Fruit fly (Drosophila melanogaster) whole organism, embryonic: Measurements from ENCODE around the gene Sap30.

Experiments
- Bgb ChIP-seq: fragments of 200-800 bp; sonication (Bioruptor generic); IDR thresholded peaks from 2 replicates; pipeline ENCODE4 v1.3.6; 2022; ENCODE audit warnings: missing biosample characterization, missing genetic modification characterization; ENCODE audit not compliant: partially characterized antibody
- BtbVII ChIP-seq: fragments of 200-800 bp; sonication (Bioruptor generic); optimal IDR thresholded peaks from 3 replicates; lab custom pipeline; 2017; ENCODE audit warnings: missing biosample characterization, mild to moderate bottlenecking, missing genetic modification characterization
- CG10565 ChIP-seq: fragments of 200-800 bp; sonication (Bioruptor generic); optimal IDR thresholded peaks from 3 replicates; lab custom pipeline; 2016; ENCODE audit warnings: missing biosample characterization, mild to moderate bottlenecking, missing genetic modification characterization
- CG11247 ChIP-seq: fragments of 200-800 bp; sonication (Bioruptor generic); IDR thresholded peaks from 2 replicates; pipeline ENCODE4 v1.3.6; 2022; ENCODE audit warnings: missing biosample characterization, missing genetic modification characterization
- CG11398 ChIP-seq: fragments of 200-800 bp; sonication (Bioruptor generic); optimal IDR thresholded peaks from 2 replicates; lab custom pipeline; 2016; ENCODE audit warnings: missing biosample characterization, missing genetic modification characterization
- CG12744 ChIP-seq: fragments of 200-800 bp; sonication (Bioruptor generic); optimal IDR thresholded peaks from 2 replicates; lab custom pipeline; 2016; ENCODE audit warnings: missing biosample characterization, missing genetic modification characterization
- CG14014 ChIP-seq: fragments of 200-800 bp; sonication (Bioruptor generic); IDR thresholded peaks from 2 replicates; pipeline ENCODE4 v1.3.6; 2022; ENCODE audit warnings: missing biosample characterization, missing genetic modification characterization
- CG14965 ChIP-seq: fragments of 200-800 bp; sonication (Bioruptor generic); optimal IDR thresholded peaks from 2 replicates; lab custom pipeline; 2016; ENCODE audit warnings: missing biosample characterization, missing genetic modification characterization, borderline replicate concordance
- CG16863 ChIP-seq: fragments of 200-800 bp; sonication (Bioruptor generic); optimal IDR thresholded peaks from 3 replicates; lab custom pipeline; 2016; ENCODE audit warnings: missing biosample characterization, missing genetic modification characterization
- CG3281 ChIP-seq: fragments of 200-800 bp; sonication (Bioruptor generic); optimal IDR thresholded peaks from 3 replicates; lab custom pipeline; 2017; ENCODE audit warnings: missing biosample characterization, mild to moderate bottlenecking, missing genetic modification characterization
- CG3407 ChIP-seq: fragments of 200-800 bp; sonication (Bioruptor generic); optimal IDR thresholded peaks from 2 replicates; lab custom pipeline; 2018; ENCODE audit warnings: missing biosample characterization, mild to moderate bottlenecking, missing genetic modification characterization
- CG3838 ChIP-seq: fragments of 200-800 bp; sonication (Bioruptor generic); optimal IDR thresholded peaks from 3 replicates; lab custom pipeline; 2016; ENCODE audit warnings: missing biosample characterization, missing genetic modification characterization
- CG4617 ChIP-seq: fragments of 200-800 bp; sonication (Bioruptor generic); optimal IDR thresholded peaks from 3 replicates; lab custom pipeline; 2016; ENCODE audit warnings: missing biosample characterization, missing genetic modification characterization, borderline replicate concordance
- CG6272 ChIP-seq: fragments of 200-800 bp; sonication (Bioruptor generic); IDR thresholded peaks from 2 replicates; pipeline ENCODE4 v1.3.6; 2022; ENCODE audit warnings: missing biosample characterization, missing genetic modification characterization
- CG6683 ChIP-seq: fragments of 200-800 bp; sonication (Bioruptor generic); optimal IDR thresholded peaks from 2 replicates; lab custom pipeline; 2017; ENCODE audit warnings: missing biosample characterization, mild to moderate bottlenecking, missing genetic modification characterization, missing genetic modification reagents
- CG9797 ChIP-seq: fragments of 200-800 bp; sonication (Bioruptor generic); optimal IDR thresholded peaks from 3 replicates; lab custom pipeline; 2018; ENCODE audit warnings: missing biosample characterization, mild to moderate bottlenecking, missing genetic modification characterization
- CHES-1-like ChIP-seq: fragments of 200-800 bp; sonication (Bioruptor generic); optimal IDR thresholded peaks from 2 replicates; lab custom pipeline; 2016; ENCODE audit warnings: missing biosample characterization, missing genetic modification characterization
- CrebB ChIP-seq: fragments of 200-800 bp; sonication (Bioruptor generic); optimal IDR thresholded peaks from 3 replicates; lab custom pipeline; 2018; ENCODE audit warnings: missing biosample characterization, mild to moderate bottlenecking, missing genetic modification characterization
- H2.0 ChIP-seq: fragments of 200-800 bp; sonication (Bioruptor generic); IDR thresholded peaks from 2 replicates; pipeline ENCODE4 v1.3.6; 2022; ENCODE audit warnings: missing biosample characterization, missing genetic modification characterization
- HHEX ChIP-seq: fragments of 200-800 bp; sonication (Bioruptor generic); optimal IDR thresholded peaks from 3 replicates; lab custom pipeline; 2017; ENCODE audit warnings: missing biosample characterization, mild to moderate bottlenecking, missing genetic modification characterization, missing genetic modification reagents
- Hr3 ChIP-seq: fragments of 200-800 bp; sonication (Bioruptor generic); optimal IDR thresholded peaks from 3 replicates; lab custom pipeline; 2016; ENCODE audit warnings: missing biosample characterization, missing genetic modification characterization
- Hr39 ChIP-seq: fragments of >200 bp; optimal IDR thresholded peaks from 2 replicates; lab custom pipeline; 2017
- Lim3 ChIP-seq: fragments of 200-800 bp; sonication (Bioruptor generic); IDR thresholded peaks from 2 replicates; pipeline ENCODE4 v1.3.6; 2022; ENCODE audit warnings: missing biosample characterization, missing genetic modification characterization
- NC2β ChIP-seq: fragments of 200-800 bp; sonication (Bioruptor generic); optimal IDR thresholded peaks from 2 replicates; lab custom pipeline; 2016; ENCODE audit warnings: missing biosample characterization, missing genetic modification characterization
- NK7.1 ChIP-seq: fragments of 200-800 bp; sonication (Bioruptor generic); optimal IDR thresholded peaks from 3 replicates; lab custom pipeline; 2016; ENCODE audit warnings: missing biosample characterization, missing genetic modification characterization
- Neu2 ChIP-seq: fragments of 200-800 bp; sonication (Bioruptor generic); optimal IDR thresholded peaks from 3 replicates; lab custom pipeline; 2016; ENCODE audit warnings: missing biosample characterization, missing genetic modification characterization, borderline replicate concordance
- Nf-YA ChIP-seq: fragments of 200-800 bp; sonication (Bioruptor generic); IDR thresholded peaks from 2 replicates; pipeline ENCODE4 v1.3.6; 2022; ENCODE audit warnings: missing biosample characterization, missing genetic modification characterization
- PHDP ChIP-seq: fragments of 200-800 bp; sonication (Bioruptor generic); optimal IDR thresholded peaks from 3 replicates; lab custom pipeline; 2018; ENCODE audit warnings: missing biosample characterization, mild to moderate bottlenecking, missing genetic modification characterization, moderate library complexity
- Rfx ChIP-seq: fragments of 200-800 bp; sonication (Bioruptor generic); IDR thresholded peaks from 2 replicates; pipeline ENCODE4 v1.3.6; 2022; ENCODE audit warnings: missing biosample characterization, missing genetic modification characterization
- Six4 ChIP-seq: fragments of 200-800 bp; sonication (Bioruptor generic); optimal IDR thresholded peaks from 2 replicates; lab custom pipeline; 2016; ENCODE audit warnings: missing biosample characterization, missing genetic modification characterization
- Sry-δ ChIP-seq: fragments of 200-800 bp; sonication (Bioruptor generic); optimal IDR thresholded peaks from 2 replicates; lab custom pipeline; 2016; ENCODE audit warnings: missing biosample characterization, missing genetic modification characterization
- Taf1 ChIP-seq: fragments of 200-800 bp; sonication (Bioruptor generic); IDR thresholded peaks from 2 replicates; pipeline ENCODE4 v1.3.6; 2022; ENCODE audit warnings: missing biosample characterization, missing genetic modification characterization
- crp ChIP-seq, 2 experiments: fragments of 200-800 bp; sonication (Bioruptor generic); optimal IDR thresholded peaks; 2 replicates in 1 of 2; 3 replicates in 1 of 2; lab custom pipeline; 2017; ENCODE audit warnings: missing biosample characterization in 2 of 2, missing genetic modification characterization in 2 of 2, mild to moderate bottlenecking in 1 of 2, moderate library complexity in 1 of 2
- cwo ChIP-seq: fragments of 200-800 bp; sonication (Bioruptor generic); optimal IDR thresholded peaks from 3 replicates; lab custom pipeline; 2017; ENCODE audit warnings: missing biosample characterization, missing genetic modification characterization, mild to moderate bottlenecking, moderate library complexity, missing genetic modification reagents
- exex ChIP-seq: fragments of 200-800 bp; sonication (Bioruptor generic); optimal IDR thresholded peaks from 4 replicates; lab custom pipeline; 2018; ENCODE audit warnings: missing biosample characterization, mild to moderate bottlenecking, missing genetic modification characterization, moderate library complexity
- ken ChIP-seq: fragments of 200-800 bp; sonication (Bioruptor generic); IDR thresholded peaks from 3 replicates; pipeline ENCODE4 v1.3.6; 2022; ENCODE audit warnings: missing biosample characterization, missing genetic modification characterization
- klu ChIP-seq: fragments of 200-800 bp; sonication (Bioruptor generic); IDR thresholded peaks from 2 replicates; pipeline ENCODE4 v1.3.6; 2022; ENCODE audit warnings: missing biosample characterization, missing genetic modification characterization
- knrl ChIP-seq: fragments of 200-800 bp; sonication (Bioruptor generic); IDR thresholded peaks from 3 replicates; pipeline ENCODE4 v1.3.6; 2022; ENCODE audit warnings: missing biosample characterization, missing genetic modification characterization; ENCODE audit not compliant: partially characterized antibody
- lab ChIP-seq: fragments of 200-800 bp; sonication (Bioruptor generic); optimal IDR thresholded peaks from 3 replicates; lab custom pipeline; 2017; ENCODE audit warnings: missing biosample characterization, missing genetic modification characterization, mild to moderate bottlenecking, moderate library complexity, missing genetic modification reagents
- lbe ChIP-seq: fragments of 200-800 bp; sonication (Bioruptor generic); optimal IDR thresholded peaks from 2 replicates; lab custom pipeline; 2016; ENCODE audit warnings: missing biosample characterization, mild to moderate bottlenecking, missing genetic modification characterization
- luna ChIP-seq: fragments of 200-800 bp; sonication (Bioruptor generic); optimal IDR thresholded peaks from 2 replicates; lab custom pipeline; 2016; ENCODE audit warnings: missing biosample characterization, missing genetic modification characterization
- nerfin-2 ChIP-seq: fragments of 200-800 bp; sonication (Bioruptor generic); IDR thresholded peaks from 2 replicates; pipeline ENCODE4 v1.3.6; 2022; ENCODE audit warnings: missing biosample characterization, missing genetic modification characterization; ENCODE audit not compliant: partially characterized antibody
- pita ChIP-seq: fragments of 200-800 bp; sonication (Bioruptor generic); optimal IDR thresholded peaks from 2 replicates; lab custom pipeline; 2017; ENCODE audit warnings: missing biosample characterization, mild to moderate bottlenecking, missing genetic modification characterization
- rib ChIP-seq: fragments of 200-800 bp; sonication (Bioruptor generic); IDR thresholded peaks from 2 replicates; pipeline ENCODE4 v1.3.6; 2022; ENCODE audit warnings: missing biosample characterization, missing genetic modification characterization
- slbo ChIP-seq: fragments of 200-800 bp; sonication (Bioruptor generic); IDR thresholded peaks from 2 replicates; pipeline ENCODE4 v1.3.6; 2022; ENCODE audit warnings: missing biosample characterization, missing genetic modification characterization
- so ChIP-seq: fragments of 200-800 bp; sonication (Bioruptor generic); IDR thresholded peaks from 3 replicates; pipeline ENCODE4 v1.3.6; 2022; ENCODE audit warnings: missing biosample characterization, missing genetic modification characterization
- sqz ChIP-seq: fragments of 200-800 bp; sonication (Bioruptor generic); optimal IDR thresholded peaks from 3 replicates; lab custom pipeline; 2018; ENCODE audit warnings: missing biosample characterization, mild to moderate bottlenecking, missing genetic modification characterization
- tin ChIP-seq: fragments of 200-800 bp; sonication (Bioruptor generic); optimal IDR thresholded peaks from 3 replicates; lab custom pipeline; 2016; ENCODE audit warnings: missing biosample characterization, missing genetic modification characterization
- tna ChIP-seq: fragments of 200-800 bp; sonication (Bioruptor generic); IDR thresholded peaks from 2 replicates; pipeline ENCODE4 v1.3.6; 2022; ENCODE audit warnings: missing biosample characterization, missing genetic modification characterization; ENCODE audit not compliant: partially characterized antibody
- vvl ChIP-seq: fragments of 200-800 bp; sonication (Bioruptor generic); IDR thresholded peaks from 2 replicates; pipeline ENCODE4 v1.3.6; 2022; ENCODE audit warnings: missing biosample characterization, missing genetic modification characterization
- zen ChIP-seq: fragments of 200-800 bp; sonication (Bioruptor generic); optimal IDR thresholded peaks from 3 replicates; lab custom pipeline; 2018; ENCODE audit warnings: missing biosample characterization, mild to moderate bottlenecking, missing genetic modification characterization, moderate library complexity
- zfh1 ChIP-seq: fragments of 200-800 bp; sonication (Bioruptor generic); IDR thresholded peaks from 3 replicates; pipeline ENCODE4 v1.3.6; 2022; ENCODE audit warnings: missing biosample characterization, missing genetic modification characterization

Gene Sap30

DNA sequence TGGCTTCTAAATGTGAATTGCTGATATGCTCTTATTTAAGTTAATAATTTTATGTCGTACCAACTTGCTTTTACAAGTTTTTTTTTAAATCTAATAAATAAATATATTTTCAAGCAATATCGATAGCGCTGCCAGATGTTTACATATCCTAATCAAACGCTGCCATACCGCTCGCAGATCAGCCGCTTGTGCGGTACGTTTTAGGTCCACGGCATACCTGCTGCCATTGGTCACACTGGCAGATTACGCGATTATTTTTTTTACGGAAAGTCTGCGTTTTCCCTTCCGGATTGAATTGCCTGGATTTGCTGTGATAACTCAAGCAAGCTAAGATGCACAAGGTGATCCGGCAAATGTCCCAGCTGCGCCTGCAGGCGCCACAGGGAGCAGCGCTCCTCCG, 3.3 kb upstream of the Sap30 start, which contains the start of gene mRpL22 (continued):
- TF ChIP-seq CG3407 (GFP tag; lab: Kevin White, UChicago): no peak
- no peak for TF ChIP-seq zen (tag; lab: Kevin White, UChicago)
- no peak for TF ChIP-seq PHDP (tag; lab: Kevin White, UChicago)
- TF ChIP-seq H2.0 (GFP tag; lab: Robert Waterston, UW): no peak
- TF ChIP-seq Bgb (GFP tag; lab: Robert Waterston, UW): peak; percentile 32; the same call in 1 of the 2 replicates
- peak in 1 of 2 experiments; percentile 77 for TF ChIP-seq crp (GFP tag; optimal IDR thresholded peaks at IDR 0.05; lab: Kevin White, UChicago)
- TF ChIP-seq lbe: no peak
- TF ChIP-seq NC2β (GFP tag; lab: Kevin White, UChicago): no peak
- TF ChIP-seq tin (GFP tag; lab: Kevin White, UChicago): no peak
- no peak for TF ChIP-seq zfh1 (GFP tag; lab: Robert Waterston, UW)
- TF ChIP-seq CG14965: no peak
- TF ChIP-seq pita (GFP tag; lab: Kevin White, UChicago): no peak
- no peak for TF ChIP-seq nerfin-2
- no peak for TF ChIP-seq so (GFP tag; lab: Robert Waterston, UW)
- no peak for TF ChIP-seq CG14014 (GFP tag; lab: Robert Waterston, UW)
- TF ChIP-seq CG6272 (GFP tag; lab: Robert Waterston, UW): no peak
- no peak for TF ChIP-seq rib (GFP tag; lab: Robert Waterston, UW)
- TF ChIP-seq CG9797 (GFP tag; lab: Kevin White, UChicago): peak; percentile 67
- no peak for TF ChIP-seq CG3281 (GFP tag; lab: Kevin White, UChicago)
- no peak for TF ChIP-seq CG12744 (GFP tag; lab: Kevin White, UChicago)
- TF ChIP-seq CG10565 (GFP tag; lab: Kevin White, UChicago): no peak
- no peak for TF ChIP-seq exex (tag; lab: Kevin White, UChicago)
- no peak for TF ChIP-seq CG11247
- no peak for TF ChIP-seq luna
- no peak for TF ChIP-seq CHES-1-like (GFP tag; lab: Kevin White, UChicago)
- TF ChIP-seq HHEX: no peak
- no peak for TF ChIP-seq klu
- no peak for TF ChIP-seq Six4 (GFP tag; lab: Kevin White, UChicago)
- TF ChIP-seq Lim3 (GFP tag; lab: Robert Waterston, UW): no peak
- TF ChIP-seq CrebB: peak; percentile 28
- peak; percentile 35 for TF ChIP-seq CG4617 (GFP tag; lab: Kevin White, UChicago)
- peak; percentile 25; the same call in 1 of the 2 replicates for TF ChIP-seq slbo
- TF ChIP-seq CG3838 (GFP tag; lab: Kevin White, UChicago): no peak
- TF ChIP-seq BtbVII (GFP tag; lab: Kevin White, UChicago): no peak
- no peak for TF ChIP-seq CG11398 (GFP tag; lab: Kevin White, UChicago)
- peak; percentile 10; the same call in 1 of the 2 replicates for TF ChIP-seq vvl
- TF ChIP-seq Hr3 (GFP tag; lab: Kevin White, UChicago): no peak
- peak; percentile 38 for TF ChIP-seq sqz (GFP tag; lab: Kevin White, UChicago)
- TF ChIP-seq cwo (GFP tag; lab: Kevin White, UChicago): no peak
- no peak for TF ChIP-seq Sry-δ (GFP tag; lab: Kevin White, UChicago)
- no peak for TF ChIP-seq NK7.1
- TF ChIP-seq lab (GFP tag; lab: Kevin White, UChicago): no peak
- TF ChIP-seq Taf1 (GFP tag; lab: Robert Waterston, UW): no peak
- TF ChIP-seq ken (GFP tag; lab: Robert Waterston, UW): no peak
- TF ChIP-seq CG16863 (GFP tag; lab: Kevin White, UChicago): no peak
- no peak for TF ChIP-seq Hr39 (lab: Kevin White, UChicago)
- TF ChIP-seq tna: no peak
- peak; percentile 19; the same call in 1 of the 3 replicates for TF ChIP-seq knrl (GFP tag; lab: Robert Waterston, UW)
- TF ChIP-seq CG6683 (GFP tag; lab: Kevin White, UChicago): no peak
- TF ChIP-seq Neu2: no peak
- no peak for TF ChIP-seq Nf-YA (GFP tag; lab: Robert Waterston, UW)
- TF ChIP-seq Rfx (GFP tag; lab: Robert Waterston, UW): peak; percentile 31; the same call in 1 of the 2 replicates
